Worm (Caenorhabditis elegans) whole organism, L4/young adult: Measurements from ENCODE around the gene ztf-8.

Experiments
- W03F9.2 ChIP-seq: fragments of 150-350 bp; optimal IDR thresholded peaks from 2 replicates; lab custom pipeline; 2014; ENCODE audit warnings: missing biosample characterization, missing genetic modification characterization
- dao-5 ChIP-seq: sonication (generic microtip); optimal IDR thresholded peaks from 2 replicates; lab custom pipeline; 2016; ENCODE audit warnings: missing genotype, missing genetic modification characterization, moderate library complexity, missing compliant biosample characterization
- him-1 ChIP-seq: sonication (generic microtip); optimal IDR thresholded peaks from 2 replicates; lab custom pipeline; 2016; ENCODE audit warnings: missing genotype, missing genetic modification reagents, missing genetic modification characterization, missing compliant biosample characterization

DNA sequence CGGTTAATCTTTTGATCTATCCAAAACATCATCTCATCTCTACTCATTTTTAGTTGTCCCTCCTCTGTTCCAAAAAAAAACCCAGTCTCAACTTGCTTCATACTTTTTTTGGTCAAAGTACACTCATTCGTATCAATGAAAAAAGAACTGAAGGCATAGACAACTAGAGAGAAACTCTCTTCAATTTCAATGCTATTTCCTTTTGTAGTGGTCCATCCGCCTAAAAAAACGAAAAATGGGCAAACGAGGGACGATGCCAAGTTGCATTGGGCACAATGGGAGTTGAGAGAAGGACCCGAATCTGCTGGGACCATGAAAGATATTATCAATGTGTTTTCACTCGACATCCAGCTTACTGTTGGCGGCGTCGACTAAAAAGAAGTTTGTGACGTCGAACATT is 7.0 kb upstream of the ztf-8 start:
- TF ChIP-seq dao-5 (tag; lab: Kevin White, UChicago) (no peak), W03F9.2 (tag; lab: Kevin White, UChicago) (no peak), him-1 (tag; lab: Kevin White, UChicago) (no peak)
